Worm (Caenorhabditis elegans) whole organism, early embryonic: ENCODE results near the gene D2045.7.

Source experiments
- F13C5.2 ChIP-seq: sonication (generic microtip); optimal IDR thresholded peaks from 2 replicates; lab custom pipeline; 2017; ENCODE audit warnings: mild to moderate bottlenecking, missing genetic modification characterization, inconsistent platforms, missing compliant biosample characterization
- aly-1 ChIP-seq: sonication (generic microtip); optimal IDR thresholded peaks from 2 replicates; lab custom pipeline; 2016; ENCODE audit warnings: missing genetic modification characterization, missing compliant biosample characterization
- ama-1 ChIP-seq: fragments of 150-350 bp; optimal IDR thresholded peaks from 2 replicates; lab custom pipeline; 2014
- ceh-36 ChIP-seq: sonication (generic microtip); optimal IDR thresholded peaks from 2 replicates; lab custom pipeline; 2016; ENCODE audit warnings: missing genetic modification characterization, inconsistent platforms, missing compliant biosample characterization
- ets-7 ChIP-seq: sonication (generic microtip); optimal IDR thresholded peaks from 2 replicates; lab custom pipeline; 2016; ENCODE audit warnings: missing genotype, missing genetic modification characterization, missing compliant biosample characterization
- flt-1 ChIP-seq: fragments of 200-800 bp; sonication (Bioruptor generic); IDR thresholded peaks from 2 replicates; pipeline ENCODE4 v1.3.6; 2022; ENCODE audit warnings: missing genetic modification characterization, missing compliant biosample characterization
- hmbx-1 ChIP-seq: sonication (generic microtip); optimal IDR thresholded peaks from 2 replicates; lab custom pipeline; 2016; ENCODE audit warnings: mild to moderate bottlenecking, missing genetic modification characterization, missing compliant biosample characterization
- hmg-4 ChIP-seq: fragments of 200-800 bp; sonication (Bioruptor generic); optimal IDR thresholded peaks from 2 replicates; lab custom pipeline; 2018; ENCODE audit warnings: mild to moderate bottlenecking, missing genetic modification characterization, missing compliant biosample characterization
- hnd-1 ChIP-seq: sonication (generic microtip); optimal IDR thresholded peaks from 2 replicates; lab custom pipeline; 2016; ENCODE audit warnings: missing genetic modification characterization, missing compliant biosample characterization
- scrt-1 ChIP-seq: fragments of 200-800 bp; sonication (Bioruptor generic); IDR thresholded peaks from 2 replicates; pipeline ENCODE4 v1.3.6; 2022; ENCODE audit warnings: missing genetic modification characterization, missing compliant biosample characterization
- sea-1 ChIP-seq: fragments of 200-800 bp; sonication (Bioruptor generic); conservative IDR thresholded peaks from 2 replicates; pipeline ENCODE4 v1.3.6; 2022; ENCODE audit warnings: missing genetic modification characterization, missing compliant biosample characterization
- tra-4 ChIP-seq: sonication (generic microtip); optimal IDR thresholded peaks from 2 replicates; lab custom pipeline; 2017; ENCODE audit warnings: missing genetic modification characterization, missing compliant biosample characterization

ce11 chrIII:10519615-10520014, 40.3 kb downstream of the D2045.7 start:
- TF ChIP-seq hmbx-1 (tag; lab: Kevin White, UChicago) (no peak), sea-1 (no peak), hmg-4 (no peak), aly-1 (tag; lab: Kevin White, UChicago) (no peak), flt-1 (GFP tag; lab: Robert Waterston, UW) (no peak), ama-1 (lab: Kevin White, UChicago) (no peak), ets-7 (tag; lab: Kevin White, UChicago) (no peak), scrt-1 (GFP tag; lab: Robert Waterston, UW) (no peak), tra-4 (tag; lab: Kevin White, UChicago) (no peak), hnd-1 (tag; lab: Kevin White, UChicago) (no peak), F13C5.2 (tag; lab: Kevin White, UChicago) (no peak), ceh-36 (no peak)
